Worm (Caenorhabditis elegans) whole organism, late embryonic: ENCODE results near the gene K07E1.1.

Experiments used
- F13H6.1 ChIP-seq: sonication (generic microtip); optimal IDR thresholded peaks from 2 replicates; lab custom pipeline; 2016; ENCODE audit warnings: missing genetic modification characterization, missing compliant biosample characterization
- K09A11.1 ChIP-seq: sonication (generic microtip); optimal IDR thresholded peaks from 2 replicates; lab custom pipeline; 2017; ENCODE audit warnings: antibody characterized with exemption, mild to moderate bottlenecking, missing genetic modification characterization, missing compliant biosample characterization; ENCODE audit not compliant: insufficient read depth
- Y22D7AL.16 ChIP-seq: sonication (generic microtip); optimal IDR thresholded peaks from 2 replicates; lab custom pipeline; 2016; ENCODE audit warnings: missing genetic modification characterization, missing compliant biosample characterization
- che-1 ChIP-seq: sonication (generic microtip); optimal IDR thresholded peaks from 2 replicates; lab custom pipeline; 2016; ENCODE audit warnings: mild to moderate bottlenecking, missing genetic modification characterization, missing compliant biosample characterization
- dmd-4 ChIP-seq: sonication (generic microtip); optimal IDR thresholded peaks from 2 replicates; lab custom pipeline; 2016; ENCODE audit warnings: borderline replicate concordance, missing genetic modification characterization, missing compliant biosample characterization
- elt-2 ChIP-seq: sonication (generic microtip); optimal IDR thresholded peaks from 2 replicates; lab custom pipeline; 2016; ENCODE audit warnings: missing genetic modification reagents, missing genetic modification characterization, missing compliant biosample characterization
- fax-1 ChIP-seq: sonication (generic microtip); optimal IDR thresholded peaks from 2 replicates; lab custom pipeline; 2016; ENCODE audit warnings: missing genotype, missing genetic modification characterization, missing compliant biosample characterization
- nfya-1 ChIP-seq: sonication (generic microtip); optimal IDR thresholded peaks from 2 replicates; lab custom pipeline; 2017; ENCODE audit warnings: missing genetic modification characterization, mild to moderate bottlenecking, missing compliant biosample characterization, antibody characterized with exemption, moderate library complexity
- nhr-11 ChIP-seq: fragments of 150-350 bp; optimal IDR thresholded peaks from 2 replicates; lab custom pipeline; 2014; ENCODE audit warnings: missing biosample characterization, missing genetic modification characterization
- nhr-232 ChIP-seq: sonication (generic microtip); optimal IDR thresholded peaks from 2 replicates; lab custom pipeline; 2016; ENCODE audit warnings: missing genetic modification characterization, missing compliant biosample characterization
- odd-2 ChIP-seq: sonication (generic microtip); optimal IDR thresholded peaks from 2 replicates; lab custom pipeline; 2017; ENCODE audit warnings: antibody characterized with exemption, mild to moderate bottlenecking, missing genetic modification characterization, missing compliant biosample characterization
- pax-1 ChIP-seq: fragments of 150-350 bp; optimal IDR thresholded peaks from 2 replicates; lab custom pipeline; 2014; ENCODE audit warnings: missing biosample characterization, missing genetic modification characterization
- pros-1 ChIP-seq: fragments of 150-350 bp; optimal IDR thresholded peaks from 2 replicates; lab custom pipeline; 2014; ENCODE audit warnings: missing biosample characterization, missing genetic modification reagents, missing genetic modification characterization
- sdc-2 ChIP-seq: sonication (generic microtip); optimal IDR thresholded peaks from 2 replicates; lab custom pipeline; 2016; ENCODE audit warnings: missing genotype, missing genetic modification characterization, missing compliant biosample characterization

- TF ChIP-seq F13H6.1, result no peak
- TF ChIP-seq dmd-4 (tag; lab: Kevin White, UChicago), result no peak
- TF ChIP-seq pros-1 (tag; lab: Kevin White, UChicago), result no peak
- TF ChIP-seq elt-2 (tag; lab: Kevin White, UChicago), result no peak
- TF ChIP-seq che-1, result no peak
- no peak for TF ChIP-seq nfya-1
- no peak for TF ChIP-seq sdc-2 (tag; lab: Kevin White, UChicago)
- no peak for TF ChIP-seq nhr-11 (tag; lab: Kevin White, UChicago)
- TF ChIP-seq Y22D7AL.16, result no peak
- TF ChIP-seq odd-2 (tag; lab: Kevin White, UChicago), result no peak
- TF ChIP-seq nhr-232 (tag; lab: Kevin White, UChicago), result no peak
- TF ChIP-seq fax-1 (tag; lab: Kevin White, UChicago), result no peak
- no peak for TF ChIP-seq K09A11.1
- TF ChIP-seq pax-1 (tag; lab: Kevin White, UChicago), result no peak
Observed at ce11 chrII:4550783-4551182, at the start of gene K07E1.1.
